Fruit fly (Drosophila melanogaster): ENCODE measurements around the gene CG15543.

DNA sequence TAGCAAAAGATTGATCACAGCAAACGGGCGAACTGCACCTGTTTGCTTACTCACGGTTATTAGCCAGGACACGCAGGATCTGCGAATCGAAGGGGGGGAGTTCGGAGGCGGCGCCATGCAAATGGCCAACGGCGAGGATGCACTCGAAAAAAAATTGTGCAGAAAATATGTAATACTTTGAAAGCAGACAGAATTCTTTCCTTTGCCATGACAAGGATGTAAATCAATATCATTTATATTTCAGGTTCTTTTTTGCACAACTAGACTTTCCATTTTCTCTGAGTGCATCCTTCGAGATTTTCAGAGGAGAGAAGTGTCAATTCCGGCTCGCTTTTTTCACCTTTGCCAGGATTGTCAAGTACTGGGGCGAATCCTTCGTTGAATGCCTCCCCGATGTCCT is 33.4 kb upstream of the CG15543 start:
- no peak for TF ChIP-seq psq (optimal IDR thresholded peaks at IDR 0.05)
- no peak for TF ChIP-seq usp (GFP tag; optimal IDR thresholded peaks at IDR 0.05)
- no peak for TF ChIP-seq pan (optimal IDR thresholded peaks at IDR 0.05)
- no peak for TF ChIP-seq CG8478 (optimal IDR thresholded peaks at IDR 0.05)
- no peak for TF ChIP-seq Dll (optimal IDR thresholded peaks at IDR 0.05)
- TF ChIP-seq EcR (GFP tag; optimal IDR thresholded peaks at IDR 0.05): no peak
